Fruit fly (Drosophila melanogaster) whole organism, embryonic: Measurements from ENCODE around the gene Lsp1alpha.
A peak's percentile ranks its signal among the peaks of the same experiment; 100 is the strongest.

Experiments used
- CG10431 ChIP-seq: fragments of 200-800 bp; sonication (Bioruptor generic); optimal IDR thresholded peaks from 3 replicates; lab custom pipeline; 2018; ENCODE audit warnings: missing biosample characterization, mild to moderate bottlenecking, missing genetic modification characterization
- CG10959 ChIP-seq: fragments of 200-800 bp; sonication (Bioruptor generic); IDR thresholded peaks from 2 replicates; pipeline ENCODE4 v1.3.6; 2022; ENCODE audit warnings: missing biosample characterization, missing genetic modification characterization
- CG11093 ChIP-seq: fragments of 200-800 bp; sonication (Bioruptor generic); IDR thresholded peaks from 3 replicates; pipeline ENCODE4 v1.3.6; 2022; ENCODE audit warnings: missing biosample characterization, missing genetic modification characterization
- CG12104 ChIP-seq: fragments of 200-800 bp; sonication (Bioruptor generic); optimal IDR thresholded peaks from 3 replicates; lab custom pipeline; 2016; ENCODE audit warnings: missing biosample characterization, missing genetic modification characterization
- CG12299 ChIP-seq: fragments of 200-800 bp; sonication (Bioruptor generic); optimal IDR thresholded peaks from 2 replicates; lab custom pipeline; 2018; ENCODE audit warnings: missing biosample characterization, mild to moderate bottlenecking, missing genetic modification characterization
- CG12744 ChIP-seq: fragments of 200-800 bp; sonication (Bioruptor generic); optimal IDR thresholded peaks from 2 replicates; lab custom pipeline; 2016; ENCODE audit warnings: missing biosample characterization, missing genetic modification characterization
- CG12942 ChIP-seq: fragments of 200-800 bp; sonication (Bioruptor generic); optimal IDR thresholded peaks from 3 replicates; lab custom pipeline; 2016; ENCODE audit warnings: missing biosample characterization, missing genetic modification characterization
- CG13775 ChIP-seq: fragments of 200-800 bp; sonication (Bioruptor generic); optimal IDR thresholded peaks from 3 replicates; lab custom pipeline; 2017; ENCODE audit warnings: missing biosample characterization, mild to moderate bottlenecking, missing genetic modification characterization
- CG14667 ChIP-seq: fragments of 200-800 bp; sonication (Bioruptor generic); IDR thresholded peaks from 2 replicates; pipeline ENCODE4 v1.3.6; 2022; ENCODE audit warnings: missing biosample characterization, missing genetic modification characterization
- CG15073 ChIP-seq: fragments of 200-800 bp; sonication (Bioruptor generic); optimal IDR thresholded peaks from 2 replicates; lab custom pipeline; 2016; ENCODE audit warnings: missing biosample characterization, missing genetic modification characterization
- CG15601 ChIP-seq: fragments of 200-800 bp; sonication (Bioruptor generic); optimal IDR thresholded peaks from 3 replicates; lab custom pipeline; 2019; ENCODE audit warnings: missing biosample characterization, mild to moderate bottlenecking, missing genetic modification characterization, moderate library complexity
- CG17186 ChIP-seq: fragments of 200-800 bp; sonication (Bioruptor generic); optimal IDR thresholded peaks from 3 replicates; lab custom pipeline; 2017; ENCODE audit warnings: missing biosample characterization, missing genetic modification reagents, missing genetic modification characterization
- CG17829 ChIP-seq: fragments of 200-800 bp; optimal IDR thresholded peaks from 2 replicates; lab custom pipeline; 2019; ENCODE audit warnings: missing biosample characterization, mild to moderate bottlenecking, missing genetic modification characterization, moderate library complexity
- CG18619 ChIP-seq: fragments of 200-800 bp; sonication (Bioruptor generic); optimal IDR thresholded peaks from 3 replicates; lab custom pipeline; 2017; ENCODE audit warnings: missing biosample characterization, mild to moderate bottlenecking, missing genetic modification characterization
- CG4282 ChIP-seq: fragments of 200-800 bp; sonication (Bioruptor generic); optimal IDR thresholded peaks from 2 replicates; lab custom pipeline; 2016; ENCODE audit warnings: missing biosample characterization, missing genetic modification characterization
- CG7357 ChIP-seq: fragments of 200-800 bp; sonication (Bioruptor generic); IDR thresholded peaks from 3 replicates; pipeline ENCODE4 v1.3.6; 2022; ENCODE audit warnings: missing biosample characterization, missing genetic modification characterization
- CG7786 ChIP-seq: fragments of 200-800 bp; sonication (Bioruptor generic); optimal IDR thresholded peaks from 2 replicates; lab custom pipeline; 2016; ENCODE audit warnings: missing biosample characterization, missing genetic modification characterization
- CG7987 ChIP-seq: fragments of 200-800 bp; sonication (Bioruptor generic); optimal IDR thresholded peaks from 2 replicates; lab custom pipeline; 2018; ENCODE audit warnings: missing biosample characterization, mild to moderate bottlenecking, missing genetic modification characterization, moderate library complexity
- CTCF ChIP-seq: fragments of 200-800 bp; sonication (Bioruptor generic); optimal IDR thresholded peaks from 2 replicates; lab custom pipeline; 2017; ENCODE audit warnings: missing biosample characterization, mild to moderate bottlenecking, missing genetic modification characterization, moderate library complexity
- Dfd ChIP-seq, 2 experiments: fragments of >200 bp; optimal IDR thresholded peaks; 2 replicates each; lab custom pipeline; 2017; ENCODE audit warnings: missing biosample characterization in 2 of 2, missing genetic modification characterization in 2 of 2
- Fer2 ChIP-seq: fragments of 200-800 bp; sonication (Bioruptor generic); optimal IDR thresholded peaks from 2 replicates; lab custom pipeline; 2018; ENCODE audit warnings: missing biosample characterization, mild to moderate bottlenecking, missing genetic modification characterization, moderate library complexity
- Gug ChIP-seq: fragments of 200-800 bp; sonication (Bioruptor generic); IDR thresholded peaks from 4 replicates; pipeline ENCODE4 v1.3.6; 2022; ENCODE audit warnings: missing biosample characterization, missing genetic modification characterization
- H15 ChIP-seq: fragments of 200-800 bp; sonication (Bioruptor generic); IDR thresholded peaks from 3 replicates; pipeline ENCODE4 v1.3.6; 2022; ENCODE audit warnings: missing biosample characterization, missing genetic modification characterization
- HHEX ChIP-seq: fragments of 200-800 bp; sonication (Bioruptor generic); optimal IDR thresholded peaks from 3 replicates; lab custom pipeline; 2017; ENCODE audit warnings: missing biosample characterization, mild to moderate bottlenecking, missing genetic modification characterization, missing genetic modification reagents
- MBD-R2 ChIP-seq: fragments of 200-800 bp; sonication (Bioruptor generic); IDR thresholded peaks from 2 replicates; pipeline ENCODE4 v1.3.6; 2022; ENCODE audit warnings: missing biosample characterization, missing genetic modification characterization
- MESR4 ChIP-seq: fragments of 200-800 bp; sonication (Bioruptor generic); optimal IDR thresholded peaks from 2 replicates; lab custom pipeline; 2018; ENCODE audit warnings: missing biosample characterization, mild to moderate bottlenecking, missing genetic modification characterization, moderate library complexity
- Meics ChIP-seq: fragments of 200-800 bp; sonication (Bioruptor generic); optimal IDR thresholded peaks from 2 replicates; lab custom pipeline; 2017; ENCODE audit warnings: missing biosample characterization, mild to moderate bottlenecking, missing genetic modification characterization
- NC2α ChIP-seq: fragments of 200-800 bp; sonication (Bioruptor generic); optimal IDR thresholded peaks from 2 replicates; lab custom pipeline; 2016; ENCODE audit warnings: missing biosample characterization, missing genetic modification characterization
- Neu2 ChIP-seq: fragments of 200-800 bp; sonication (Bioruptor generic); optimal IDR thresholded peaks from 3 replicates; lab custom pipeline; 2016; ENCODE audit warnings: missing biosample characterization, missing genetic modification characterization, borderline replicate concordance
- Nf-YC ChIP-seq: fragments of 200-800 bp; optimal IDR thresholded peaks from 3 replicates; lab custom pipeline; 2019; ENCODE audit warnings: missing biosample characterization, mild to moderate bottlenecking, missing genetic modification characterization, moderate library complexity
- Oaz ChIP-seq: fragments of 200-800 bp; sonication (Bioruptor generic); IDR thresholded peaks from 2 replicates; pipeline ENCODE4 v1.3.6; 2022; ENCODE audit warnings: missing biosample characterization, missing genetic modification characterization
- Optix ChIP-seq: fragments of 200-800 bp; sonication (Bioruptor generic); IDR thresholded peaks from 3 replicates; pipeline ENCODE4 v1.3.6; 2022; ENCODE audit warnings: missing biosample characterization, missing genetic modification characterization
- Xbp1 ChIP-seq: fragments of 200-800 bp; sonication (Bioruptor generic); optimal IDR thresholded peaks from 3 replicates; lab custom pipeline; 2016; ENCODE audit warnings: missing biosample characterization, mild to moderate bottlenecking, missing genetic modification characterization
- Xrp1 ChIP-seq: fragments of 200-800 bp; sonication (Bioruptor generic); IDR thresholded peaks from 2 replicates; pipeline ENCODE4 v1.3.6; 2022; ENCODE audit warnings: missing biosample characterization, missing genetic modification characterization
- cad ChIP-seq: fragments of >200 bp; optimal IDR thresholded peaks from 2 replicates; lab custom pipeline; 2017; ENCODE audit warnings: missing biosample characterization, missing genetic modification characterization
- chinmo ChIP-seq: fragments of 200-800 bp; sonication (Bioruptor generic); IDR thresholded peaks from 4 replicates; pipeline ENCODE4 v1.3.6; 2022; ENCODE audit warnings: missing biosample characterization, missing genetic modification characterization; ENCODE audit not compliant: partially characterized antibody
- chm ChIP-seq: fragments of 200-800 bp; sonication (Bioruptor generic); IDR thresholded peaks from 2 replicates; pipeline ENCODE4 v1.3.6; 2022; ENCODE audit warnings: missing biosample characterization, missing genetic modification characterization
- ftz-f1 ChIP-seq: fragments of 200-800 bp; sonication (Bioruptor generic); optimal IDR thresholded peaks from 2 replicates; lab custom pipeline; 2016; ENCODE audit warnings: missing biosample characterization, missing genetic modification characterization
- fu2 ChIP-seq: fragments of 200-800 bp; sonication (Bioruptor generic); optimal IDR thresholded peaks from 2 replicates; lab custom pipeline; 2016; ENCODE audit warnings: missing biosample characterization, missing genetic modification characterization
- gce ChIP-seq: fragments of 200-800 bp; sonication (Bioruptor generic); IDR thresholded peaks from 3 replicates; pipeline ENCODE4 v1.3.6; 2022; ENCODE audit warnings: missing biosample characterization, missing genetic modification characterization
- ind ChIP-seq: fragments of 200-800 bp; sonication (Bioruptor generic); optimal IDR thresholded peaks from 3 replicates; lab custom pipeline; 2016; ENCODE audit warnings: missing biosample characterization, missing genetic modification characterization
- nerfin-1 ChIP-seq: fragments of 200-800 bp; sonication (Bioruptor generic); optimal IDR thresholded peaks from 3 replicates; lab custom pipeline; 2019; ENCODE audit warnings: missing biosample characterization, mild to moderate bottlenecking, missing genetic modification characterization, moderate library complexity
- org-1 ChIP-seq: fragments of 200-800 bp; sonication (Bioruptor generic); optimal IDR thresholded peaks from 2 replicates; lab custom pipeline; 2017; ENCODE audit warnings: missing biosample characterization, missing genetic modification characterization
- otp ChIP-seq: fragments of 200-800 bp; sonication (Bioruptor generic); IDR thresholded peaks from 3 replicates; pipeline ENCODE4, ENCODE4 v1.3.6; 2022; ENCODE audit warnings: missing biosample characterization, missing genetic modification characterization
- phol ChIP-seq: fragments of 200-800 bp; sonication (Bioruptor generic); optimal IDR thresholded peaks from 3 replicates; lab custom pipeline; 2018; ENCODE audit warnings: missing biosample characterization, mild to moderate bottlenecking, missing genetic modification characterization, moderate library complexity
- ro ChIP-seq: fragments of 200-800 bp; sonication (Bioruptor generic); IDR thresholded peaks from 2 replicates; pipeline ENCODE4 v1.3.6; 2022; ENCODE audit warnings: missing biosample characterization, missing genetic modification characterization
- shn ChIP-seq: fragments of 200-800 bp; sonication (Bioruptor generic); optimal IDR thresholded peaks from 3 replicates; lab custom pipeline; 2016; ENCODE audit warnings: missing biosample characterization, missing genetic modification characterization
- sqz ChIP-seq: fragments of 200-800 bp; sonication (Bioruptor generic); optimal IDR thresholded peaks from 3 replicates; lab custom pipeline; 2018; ENCODE audit warnings: missing biosample characterization, mild to moderate bottlenecking, missing genetic modification characterization
- toy ChIP-seq: fragments of 200-800 bp; sonication (Bioruptor generic); IDR thresholded peaks from 2 replicates; pipeline ENCODE4 v1.3.6; 2022; ENCODE audit warnings: missing biosample characterization, missing genetic modification characterization
- trh ChIP-seq: fragments of 200-800 bp; sonication (Bioruptor generic); optimal IDR thresholded peaks from 2 replicates; lab custom pipeline; 2016; ENCODE audit warnings: missing biosample characterization, missing genetic modification characterization
- tx ChIP-seq: fragments of 200-800 bp; sonication (Bioruptor generic); optimal IDR thresholded peaks from 2 replicates; lab custom pipeline; 2016; ENCODE audit warnings: missing biosample characterization, missing genetic modification characterization
- vnd ChIP-seq: fragments of 200-800 bp; sonication (Bioruptor generic); IDR thresholded peaks from 3 replicates; pipeline ENCODE4 v1.3.6; 2022; ENCODE audit warnings: missing biosample characterization, missing genetic modification characterization; ENCODE audit not compliant: partially characterized antibody

Lsp1alpha gene

dm6 chrX:12472244-12472736 lies 17.8 kb upstream of the Lsp1alpha start (continued):
- TF ChIP-seq CG11093 (GFP tag; lab: Robert Waterston, UW) (peak; percentile 89), CG15073 (GFP tag; lab: Kevin White, UChicago) (peak; percentile 48), nerfin-1 (peak; percentile 90), otp (peak; percentile 83), CG14667 (peak; percentile 89), chinmo (no peak), CG17829 (tag; lab: Kevin White, UChicago) (peak; percentile 93), Fer2 (tag; lab: Kevin White, UChicago) (peak; percentile 92), CG12104 (GFP tag; lab: Kevin White, UChicago) (peak; percentile 89), Oaz (GFP tag; lab: Robert Waterston, UW) (peak; percentile 95), sqz (GFP tag; lab: Kevin White, UChicago) (peak; percentile 84), fu2 (GFP tag; lab: Kevin White, UChicago) (peak; percentile 55), CG15601 (tag; lab: Kevin White, UChicago) (peak; percentile 89), tx (GFP tag; lab: Kevin White, UChicago) (peak; percentile 8), Optix (GFP tag; lab: Robert Waterston, UW) (peak; percentile 76; the same call in 2 of the 3 replicates), chm (GFP tag; lab: Robert Waterston, UW) (peak; percentile 84), Xbp1 (GFP tag; lab: Kevin White, UChicago) (peak; percentile 92), toy (GFP tag; lab: Robert Waterston, UW) (peak; percentile 89), CG10959 (GFP tag; lab: Robert Waterston, UW) (peak; percentile 82), ro (GFP tag; lab: Robert Waterston, UW) (peak; percentile 84), cad (GFP tag; lab: Kevin White, UChicago) (no peak), MESR4 (GFP tag; lab: Kevin White, UChicago) (peak; percentile 21), org-1 (GFP tag; lab: Kevin White, UChicago) (peak; percentile 91), vnd (no peak), CG7786 (GFP tag; lab: Kevin White, UChicago) (peak; percentile 19), shn (no peak), NC2α (GFP tag; lab: Kevin White, UChicago) (peak; percentile 30), CG12744 (GFP tag; lab: Kevin White, UChicago) (peak; percentile 59), Gug (GFP tag; lab: Robert Waterston, UW) (peak; percentile 82), Meics (peak; percentile 96), HHEX (GFP tag; lab: Kevin White, UChicago) (peak; percentile 95), ind (GFP tag; lab: Kevin White, UChicago) (peak; percentile 94), CG7357 (GFP tag; lab: Robert Waterston, UW) (peak; percentile 89), CG12942 (GFP tag; lab: Kevin White, UChicago) (peak; percentile 89), CG7987 (peak; percentile 83), trh (peak; percentile 77), CG10431 (peak; percentile 42), phol (tag; lab: Kevin White, UChicago) (peak; percentile 93), gce (GFP tag; lab: Robert Waterston, UW) (peak; percentile 90), CG17186 (GFP tag; lab: Kevin White, UChicago) (peak; percentile 10), H15 (GFP tag; lab: Robert Waterston, UW) (peak; percentile 87), CTCF (GFP tag; lab: Kevin White, UChicago) (peak; percentile 56), Nf-YC (peak; percentile 87), Neu2 (GFP tag; lab: Kevin White, UChicago) (no peak), CG18619 (GFP tag; lab: Kevin White, UChicago) (peak; percentile 93), CG13775 (GFP tag; lab: Kevin White, UChicago) (peak; percentile 91), ftz-f1 (GFP tag; lab: Kevin White, UChicago) (peak; percentile 36), CG4282 (GFP tag; lab: Kevin White, UChicago) (no peak), CG12299 (peak; percentile 90), Xrp1 (GFP tag; lab: Robert Waterston, UW) (peak; percentile 92), Dfd (GFP tag; optimal IDR thresholded peaks at IDR 0.05; lab: Kevin White, UChicago) (no peak), MBD-R2 (GFP tag; lab: Robert Waterston, UW) (peak; percentile 93)
